Worm (Caenorhabditis elegans): ENCODE data around the gene F59A6.11.

The F59A6.11 gene

ce11 chrII:5031612-5032011 lies 33.1 kb upstream of the F59A6.11 start, which contains the start of gene wdr-83:
Gene wdr-83, minus strand, starts transcription at chrII:5031712.
- no peak for TF ChIP-seq unc-62 (GFP tag; optimal IDR thresholded peaks at IDR 0.05)
- no peak for TF ChIP-seq R02D3.7 (tag; optimal IDR thresholded peaks at IDR 0.05)
- no peak for TF ChIP-seq fkh-2 (tag; optimal IDR thresholded peaks at IDR 0.05)
- TF ChIP-seq elt-1 (tag; optimal IDR thresholded peaks at IDR 0.05) = no peak
- no peak for TF ChIP-seq zag-1 (tag; optimal IDR thresholded peaks at IDR 0.05)
- TF ChIP-seq mml-1 (tag; optimal IDR thresholded peaks at IDR 0.05) = no peak
- no peak for TF ChIP-seq pqm-1 (tag; optimal IDR thresholded peaks at IDR 0.05)
- TF ChIP-seq tbx-2 (tag; optimal IDR thresholded peaks at IDR 0.05) = no peak
- TF ChIP-seq egl-5 (tag; optimal IDR thresholded peaks at IDR 0.05) = no peak
- TF ChIP-seq nhr-76 (tag; optimal IDR thresholded peaks at IDR 0.05) = no peak
- TF ChIP-seq lsy-12 (tag; optimal IDR thresholded peaks at IDR 0.05) = no peak
- no peak for TF ChIP-seq nhr-67 (tag; optimal IDR thresholded peaks at IDR 0.05)
- TF ChIP-seq ceh-82 (tag; optimal IDR thresholded peaks at IDR 0.05) = no peak
- no peak for TF ChIP-seq hmg-11 (tag; optimal IDR thresholded peaks at IDR 0.05)
- TF ChIP-seq daf-12 (tag; optimal IDR thresholded peaks at IDR 0.05) = no peak
- TF ChIP-seq ztf-4 (tag; optimal IDR thresholded peaks at IDR 0.05) = no peak
- no peak for TF ChIP-seq elt-2 (tag; optimal IDR thresholded peaks at IDR 0.05)
- no peak for TF ChIP-seq ama-1 (optimal IDR thresholded peaks at IDR 0.05)
- TF ChIP-seq nhr-43 (tag; optimal IDR thresholded peaks at IDR 0.05; ENCODE audit: poor library complexity, severe bottlenecking) = no peak
- TF ChIP-seq lin-39 (tag; optimal IDR thresholded peaks at IDR 0.05) = no peak

ce11 chrII:5027952-5028351 lies 29.4 kb upstream of the F59A6.11 start:
- TF ChIP-seq aly-2 (tag; optimal IDR thresholded peaks at IDR 0.05) = no peak
- no peak for TF ChIP-seq nhr-11 (tag; optimal IDR thresholded peaks at IDR 0.05)
- no peak for TF ChIP-seq nhr-67 (tag; optimal IDR thresholded peaks at IDR 0.05)
- TF ChIP-seq eor-1 (tag; optimal IDR thresholded peaks at IDR 0.05) = no peak
- no peak for TF ChIP-seq nhr-25 (tag; optimal IDR thresholded peaks at IDR 0.05)
- no peak for TF ChIP-seq mdl-1 (tag; optimal IDR thresholded peaks at IDR 0.05)
- TF ChIP-seq skn-1 (tag; optimal IDR thresholded peaks at IDR 0.05) = no peak
- TF ChIP-seq daf-12 (tag; optimal IDR thresholded peaks at IDR 0.05) = no peak
- no peak for TF ChIP-seq ZK546.5 (tag; optimal IDR thresholded peaks at IDR 0.05)
- TF ChIP-seq nhr-43 (tag; optimal IDR thresholded peaks at IDR 0.05; ENCODE audit: poor library complexity, severe bottlenecking) = no peak
- TF ChIP-seq nfya-1 (tag; optimal IDR thresholded peaks at IDR 0.05; ENCODE audit: insufficient read depth) = no peak
- TF ChIP-seq elt-2 (tag; optimal IDR thresholded peaks at IDR 0.05) = no peak

- TF ChIP-seq ceh-9 (tag; optimal IDR thresholded peaks at IDR 0.05) (no peak), pqm-1 (tag; optimal IDR thresholded peaks at IDR 0.05) (peak; percentile 60), pha-4 (tag; optimal IDR thresholded peaks at IDR 0.05) (peak; percentile 11), nhr-77 (tag; optimal IDR thresholded peaks at IDR 0.05) (no peak), elt-2 (tag; optimal IDR thresholded peaks at IDR 0.05) (peak; percentile 98)
Measured at ce11 chrII:5022381-5022855, 23.9 kb upstream of the F59A6.11 start, which contains the start of the genes nsy-1 and F59A6.13. Gene nsy-1, plus strand, starts transcription at chrII:5022757. Gene F59A6.13, plus strand, starts transcription at chrII:5022805.

ce11 chrII:5021518-5021917 lies 23.0 kb upstream of the F59A6.11 start:
- no peak for TF ChIP-seq nhr-67 (tag; optimal IDR thresholded peaks at IDR 0.05)
- TF ChIP-seq nhr-25 (tag; optimal IDR thresholded peaks at IDR 0.05) = peak; percentile 75
- TF ChIP-seq elt-3 (tag; optimal IDR thresholded peaks at IDR 0.05) = peak in 1 of 3 experiments; percentile 3

- TF ChIP-seq elt-2 (tag; optimal IDR thresholded peaks at IDR 0.05) (peak; percentile 88), pha-4 (tag; optimal IDR thresholded peaks at IDR 0.05) (peak; percentile 33), mdl-1 (tag; optimal IDR thresholded peaks at IDR 0.05) (no peak)
Measured at ce11 chrII:5020513-5021081, 22.0 kb upstream of the F59A6.11 start.

Measured in whole organism, L3 larva.